Fruit fly (Drosophila melanogaster) whole organism, embryonic: Measurements from ENCODE around the gene Unc50.

Experiments used
- CG11085 ChIP-seq: fragments of 200-800 bp; sonication (Bioruptor generic); IDR thresholded peaks from 2 replicates; pipeline ENCODE4 v1.3.6; 2022; ENCODE audit warnings: missing biosample characterization, missing genetic modification characterization
- CG11093 ChIP-seq: fragments of 200-800 bp; sonication (Bioruptor generic); IDR thresholded peaks from 3 replicates; pipeline ENCODE4 v1.3.6; 2022; ENCODE audit warnings: missing biosample characterization, missing genetic modification characterization
- CG11504 ChIP-seq: fragments of 200-800 bp; sonication (Bioruptor generic); optimal IDR thresholded peaks from 3 replicates; lab custom pipeline; 2019; ENCODE audit warnings: missing biosample characterization, mild to moderate bottlenecking, missing genetic modification characterization, moderate library complexity
- CG12155 ChIP-seq: fragments of 200-800 bp; sonication (Bioruptor generic); optimal IDR thresholded peaks from 3 replicates; lab custom pipeline; 2016; ENCODE audit warnings: missing biosample characterization, missing genetic modification characterization
- CG12219 ChIP-seq: fragments of 200-800 bp; sonication (Bioruptor generic); optimal IDR thresholded peaks from 3 replicates; lab custom pipeline; 2018; ENCODE audit warnings: missing biosample characterization, mild to moderate bottlenecking, missing genetic modification characterization
- CG17186 ChIP-seq: fragments of 200-800 bp; sonication (Bioruptor generic); optimal IDR thresholded peaks from 3 replicates; lab custom pipeline; 2017; ENCODE audit warnings: missing biosample characterization, missing genetic modification reagents, missing genetic modification characterization
- CG17361 ChIP-seq: fragments of 200-800 bp; sonication (Bioruptor generic); IDR thresholded peaks from 3 replicates; pipeline ENCODE4 v1.3.6; 2022; ENCODE audit warnings: missing biosample characterization, missing genetic modification characterization
- CG17802 ChIP-seq: fragments of 200-800 bp; sonication (Bioruptor generic); optimal IDR thresholded peaks from 2 replicates; lab custom pipeline; 2018; ENCODE audit warnings: missing biosample characterization, mild to moderate bottlenecking, missing genetic modification characterization, moderate library complexity
- CG17829 ChIP-seq: fragments of 200-800 bp; optimal IDR thresholded peaks from 2 replicates; lab custom pipeline; 2019; ENCODE audit warnings: missing biosample characterization, mild to moderate bottlenecking, missing genetic modification characterization, moderate library complexity
- CG2678 ChIP-seq: fragments of 200-800 bp; sonication (Bioruptor generic); optimal IDR thresholded peaks from 3 replicates; lab custom pipeline; 2019; ENCODE audit warnings: missing biosample characterization, mild to moderate bottlenecking, missing genetic modification characterization, moderate library complexity
- CG32532 ChIP-seq: fragments of 200-800 bp; sonication (Bioruptor generic); IDR thresholded peaks from 2 replicates; pipeline ENCODE4 v1.3.6; 2022; ENCODE audit warnings: missing biosample characterization, missing genetic modification characterization
- CG3407 ChIP-seq: fragments of 200-800 bp; sonication (Bioruptor generic); optimal IDR thresholded peaks from 2 replicates; lab custom pipeline; 2018; ENCODE audit warnings: missing biosample characterization, mild to moderate bottlenecking, missing genetic modification characterization
- CG34224 ChIP-seq: fragments of 200-800 bp; sonication (Bioruptor generic); IDR thresholded peaks from 3 replicates; pipeline ENCODE4 v1.3.6; 2022; ENCODE audit warnings: missing biosample characterization, missing genetic modification characterization; ENCODE audit not compliant: partially characterized antibody
- CG4328 ChIP-seq: fragments of 200-800 bp; sonication (Bioruptor generic); optimal IDR thresholded peaks from 3 replicates; lab custom pipeline; 2017; ENCODE audit warnings: missing biosample characterization, missing genetic modification reagents, missing genetic modification characterization
- CG4820 ChIP-seq: fragments of 200-800 bp; sonication (Bioruptor generic); optimal IDR thresholded peaks from 3 replicates; lab custom pipeline; 2016; ENCODE audit warnings: missing biosample characterization, missing genetic modification characterization
- CG6272 ChIP-seq: fragments of 200-800 bp; sonication (Bioruptor generic); IDR thresholded peaks from 2 replicates; pipeline ENCODE4 v1.3.6; 2022; ENCODE audit warnings: missing biosample characterization, missing genetic modification characterization
- CG7357 ChIP-seq: fragments of 200-800 bp; sonication (Bioruptor generic); IDR thresholded peaks from 3 replicates; pipeline ENCODE4 v1.3.6; 2022; ENCODE audit warnings: missing biosample characterization, missing genetic modification characterization
- CG8478 ChIP-seq: fragments of >200 bp; optimal IDR thresholded peaks from 2 replicates; lab custom pipeline; 2018
- D ChIP-seq, 2 experiments: fragments of 200-800 bp in 1 of 2; fragments of >200 bp in 1 of 2; sonication (Bioruptor generic) in 1 of 2; optimal IDR thresholded peaks; 2 replicates in 1 of 2; 3 replicates in 1 of 2; lab custom pipeline; 2017; ENCODE audit warnings: mild to moderate bottlenecking in 1 of 2, missing biosample characterization in 1 of 2, missing genetic modification characterization in 1 of 2, missing genetic modification reagents in 1 of 2
- Dll ChIP-seq: fragments of 200-800 bp; sonication (Bioruptor generic); IDR thresholded peaks from 4 replicates; pipeline ENCODE4 v1.3.6; 2022; ENCODE audit warnings: missing biosample characterization, missing genetic modification characterization; ENCODE audit not compliant: partially characterized antibody
- Drgx ChIP-seq: fragments of 200-800 bp; sonication (Bioruptor generic); IDR thresholded peaks from 2 replicates; pipeline ENCODE4 v1.3.6; 2022; ENCODE audit warnings: missing biosample characterization, missing genetic modification characterization
- E2f1 ChIP-seq: fragments of 200-800 bp; sonication (Bioruptor generic); IDR thresholded peaks from 2 replicates; pipeline ENCODE4 v1.3.6; 2022; ENCODE audit warnings: missing biosample characterization, missing genetic modification characterization
- Eip74EF ChIP-seq, 2 experiments: fragments of 200-800 bp in 1 of 2; fragments of >200 bp in 1 of 2; sonication (Bioruptor generic) in 1 of 2; optimal IDR thresholded peaks; 2 replicates each; lab custom pipeline; 2017 to 2019; ENCODE audit warnings: missing biosample characterization in 2 of 2, missing genetic modification characterization in 2 of 2, mild to moderate bottlenecking in 1 of 2, moderate library complexity in 1 of 2
- HHEX ChIP-seq: fragments of 200-800 bp; sonication (Bioruptor generic); optimal IDR thresholded peaks from 3 replicates; lab custom pipeline; 2017; ENCODE audit warnings: missing biosample characterization, mild to moderate bottlenecking, missing genetic modification characterization, missing genetic modification reagents
- HLH3B ChIP-seq: fragments of 200-800 bp; sonication (Bioruptor generic); IDR thresholded peaks from 2 replicates; pipeline ENCODE4 v1.3.6; 2022; ENCODE audit warnings: missing biosample characterization, missing genetic modification characterization
- HmgZ ChIP-seq: fragments of 200-800 bp; sonication (Bioruptor generic); optimal IDR thresholded peaks from 2 replicates; lab custom pipeline; 2018; ENCODE audit warnings: missing biosample characterization, mild to moderate bottlenecking, missing genetic modification characterization
- Hmx ChIP-seq: fragments of 200-800 bp; sonication (Bioruptor generic); optimal IDR thresholded peaks from 2 replicates; lab custom pipeline; 2016; ENCODE audit warnings: missing biosample characterization, missing genetic modification characterization
- Hr51 ChIP-seq, 2 experiments: fragments of 200-800 bp; sonication (Bioruptor generic); optimal IDR thresholded peaks; 2 replicates in 1 of 2; 3 replicates in 1 of 2; lab custom pipeline; 2016 to 2018; ENCODE audit warnings: missing biosample characterization in 2 of 2, missing genetic modification characterization in 2 of 2, mild to moderate bottlenecking in 1 of 2, moderate library complexity in 1 of 2
- Jarid2 ChIP-seq: fragments of 200-800 bp; sonication (Bioruptor generic); optimal IDR thresholded peaks from 3 replicates; lab custom pipeline; 2017; ENCODE audit warnings: mild to moderate bottlenecking, missing biosample characterization, missing genetic modification reagents, missing genetic modification characterization
- MBD-R2 ChIP-seq: fragments of 200-800 bp; sonication (Bioruptor generic); IDR thresholded peaks from 2 replicates; pipeline ENCODE4 v1.3.6; 2022; ENCODE audit warnings: missing biosample characterization, missing genetic modification characterization
- Rx ChIP-seq: fragments of 200-800 bp; sonication (Bioruptor generic); IDR thresholded peaks from 2 replicates; pipeline ENCODE4 v1.3.6; 2022; ENCODE audit warnings: missing biosample characterization, missing genetic modification characterization
- Sin3A ChIP-seq: fragments of >200 bp; optimal IDR thresholded peaks from 2 replicates; lab custom pipeline; 2018
- Sry-β ChIP-seq: fragments of 200-800 bp; sonication (Bioruptor generic); optimal IDR thresholded peaks from 2 replicates; lab custom pipeline; 2018; ENCODE audit warnings: missing biosample characterization, mild to moderate bottlenecking, missing genetic modification characterization, moderate library complexity
- cg ChIP-seq: fragments of 200-800 bp; sonication (Bioruptor generic); optimal IDR thresholded peaks from 3 replicates; lab custom pipeline; 2019; ENCODE audit warnings: missing biosample characterization, mild to moderate bottlenecking, missing genetic modification characterization, moderate library complexity
- chif ChIP-seq, 2 experiments: fragments of 200-800 bp; sonication (Bioruptor generic); optimal IDR thresholded peaks; 3 replicates each; lab custom pipeline; 2016; ENCODE audit warnings: missing biosample characterization in 2 of 2, missing genetic modification characterization in 2 of 2
- chm ChIP-seq: fragments of 200-800 bp; sonication (Bioruptor generic); IDR thresholded peaks from 2 replicates; pipeline ENCODE4 v1.3.6; 2022; ENCODE audit warnings: missing biosample characterization, missing genetic modification characterization
- ci ChIP-seq: fragments of 200-800 bp; sonication (Bioruptor generic); IDR thresholded peaks from 3 replicates; pipeline ENCODE4 v1.3.6; 2022; ENCODE audit warnings: missing biosample characterization, missing genetic modification characterization
- da ChIP-seq: fragments of 200-800 bp; sonication (Bioruptor generic); optimal IDR thresholded peaks from 2 replicates; lab custom pipeline; 2016; ENCODE audit warnings: missing biosample characterization, missing genetic modification characterization
- dysf ChIP-seq: fragments of 200-800 bp; sonication (Bioruptor generic); IDR thresholded peaks from 3 replicates; pipeline ENCODE4 v1.3.6; 2022; ENCODE audit warnings: missing biosample characterization, missing genetic modification characterization
- esg ChIP-seq: fragments of 200-800 bp; sonication (Bioruptor generic); conservative IDR thresholded peaks from 2 replicates; pipeline ENCODE4 v1.3.6; 2022; ENCODE audit warnings: missing biosample characterization, missing genetic modification characterization
- eyg ChIP-seq: fragments of 200-800 bp; sonication (Bioruptor generic); optimal IDR thresholded peaks from 3 replicates; lab custom pipeline; 2016; ENCODE audit warnings: missing biosample characterization, missing genetic modification characterization
- gce ChIP-seq: fragments of 200-800 bp; sonication (Bioruptor generic); IDR thresholded peaks from 3 replicates; pipeline ENCODE4 v1.3.6; 2022; ENCODE audit warnings: missing biosample characterization, missing genetic modification characterization
- lbe ChIP-seq: fragments of 200-800 bp; sonication (Bioruptor generic); optimal IDR thresholded peaks from 2 replicates; lab custom pipeline; 2016; ENCODE audit warnings: missing biosample characterization, mild to moderate bottlenecking, missing genetic modification characterization
- mirr ChIP-seq: fragments of 200-800 bp; sonication (Bioruptor generic); optimal IDR thresholded peaks from 3 replicates; lab custom pipeline; 2018; ENCODE audit warnings: missing biosample characterization, mild to moderate bottlenecking, missing genetic modification characterization
- mld ChIP-seq: fragments of 200-800 bp; sonication (Bioruptor generic); IDR thresholded peaks from 3 replicates; pipeline ENCODE4 v1.3.6; 2022; ENCODE audit warnings: missing biosample characterization, missing genetic modification characterization; ENCODE audit not compliant: partially characterized antibody
- peb ChIP-seq: fragments of 200-800 bp; sonication (Bioruptor generic); IDR thresholded peaks from 2 replicates; pipeline ENCODE4 v1.3.6; 2022; ENCODE audit warnings: missing biosample characterization, missing genetic modification characterization
- so ChIP-seq: fragments of 200-800 bp; sonication (Bioruptor generic); IDR thresholded peaks from 3 replicates; pipeline ENCODE4 v1.3.6; 2022; ENCODE audit warnings: missing biosample characterization, missing genetic modification characterization
- sqz ChIP-seq: fragments of 200-800 bp; sonication (Bioruptor generic); optimal IDR thresholded peaks from 3 replicates; lab custom pipeline; 2018; ENCODE audit warnings: missing biosample characterization, mild to moderate bottlenecking, missing genetic modification characterization
- zf30C ChIP-seq: fragments of 200-800 bp; sonication (Bioruptor generic); optimal IDR thresholded peaks from 3 replicates; lab custom pipeline; 2018; ENCODE audit warnings: missing biosample characterization, mild to moderate bottlenecking, missing genetic modification characterization

Unc50 gene

dm6 chr3R:8659200-8659897, 17.1 kb downstream of the Unc50 start (continued):
- TF ChIP-seq HLH3B (GFP tag; lab: Robert Waterston, UW), result peak; percentile 61; the same call in 1 of the 2 replicates
- no peak for TF ChIP-seq CG6272 (GFP tag; lab: Robert Waterston, UW)
- no peak for TF ChIP-seq CG4820 (GFP tag; lab: Kevin White, UChicago)
- TF ChIP-seq CG12155 (GFP tag; lab: Kevin White, UChicago), result peak; percentile 48
- no peak for TF ChIP-seq CG3407 (GFP tag; lab: Kevin White, UChicago)
- no peak for TF ChIP-seq Sin3A (lab: Kevin White, UChicago)
- TF ChIP-seq Jarid2 (GFP tag; lab: Kevin White, UChicago), result no peak
- peak; percentile 47 for TF ChIP-seq CG4328 (GFP tag; lab: Kevin White, UChicago)
- TF ChIP-seq eyg (GFP tag; lab: Kevin White, UChicago), result no peak
- TF ChIP-seq chif (GFP tag; optimal IDR thresholded peaks at IDR 0.05; lab: Kevin White, UChicago), result peak; percentile 20 to 42
- TF ChIP-seq Rx (GFP tag; lab: Robert Waterston, UW), result peak; percentile 20; the same call in 1 of the 2 replicates
- no peak for TF ChIP-seq CG7357 (GFP tag; lab: Robert Waterston, UW)
- peak; percentile 81 for TF ChIP-seq CG8478 (lab: Kevin White, UChicago)
- peak; percentile 63 for TF ChIP-seq Drgx (GFP tag; lab: Robert Waterston, UW)
- TF ChIP-seq CG17361, result peak; percentile 72; the same call in 1 of the 3 replicates
- TF ChIP-seq lbe (GFP tag; lab: Kevin White, UChicago), result peak; percentile 6
- peak; percentile 55; the same call in 1 of the 3 replicates for TF ChIP-seq gce (GFP tag; lab: Robert Waterston, UW)
- no peak for TF ChIP-seq CG17802 (tag; lab: Kevin White, UChicago)
- TF ChIP-seq mirr, result peak; percentile 70
- no peak for TF ChIP-seq Dll (GFP tag; lab: Robert Waterston, UW)
- peak; percentile 79 for TF ChIP-seq ci (GFP tag; lab: Robert Waterston, UW)
- TF ChIP-seq CG11093 (GFP tag; lab: Robert Waterston, UW), result no peak
- TF ChIP-seq mld (GFP tag; lab: Robert Waterston, UW), result no peak
- peak; percentile 63 for TF ChIP-seq dysf (GFP tag; lab: Robert Waterston, UW)
- peak; percentile 69 for TF ChIP-seq HHEX (GFP tag; lab: Kevin White, UChicago)
- peak in 1 of 2 experiments; percentile 32 for TF ChIP-seq Eip74EF (GFP tag; optimal IDR thresholded peaks at IDR 0.05; lab: Kevin White, UChicago)
- no peak for TF ChIP-seq Sry-β (GFP tag; lab: Kevin White, UChicago)
- peak; percentile 96 for TF ChIP-seq cg (GFP tag; lab: Kevin White, UChicago)
- no peak for TF ChIP-seq Hmx (GFP tag; lab: Kevin White, UChicago)
- TF ChIP-seq CG32532 (GFP tag; lab: Robert Waterston, UW), result peak; percentile 71
- no peak for TF ChIP-seq CG11085 (GFP tag; lab: Robert Waterston, UW)
- TF ChIP-seq da, result no peak
- TF ChIP-seq E2f1, result no peak
- TF ChIP-seq CG12219 (GFP tag; lab: Kevin White, UChicago), result no peak
- no peak for TF ChIP-seq CG17186 (GFP tag; lab: Kevin White, UChicago)
- TF ChIP-seq esg (GFP tag; lab: Robert Waterston, UW), result peak; percentile 28; the same call in 1 of the 2 replicates
- TF ChIP-seq MBD-R2 (GFP tag; lab: Robert Waterston, UW), result peak; percentile 41; the same call in 1 of the 2 replicates
- TF ChIP-seq peb (GFP tag; lab: Robert Waterston, UW), result no peak
- TF ChIP-seq CG2678, result peak; percentile 56
- TF ChIP-seq D (optimal IDR thresholded peaks at IDR 0.05; lab: Kevin White, UChicago), result no peak
- peak; percentile 54 for TF ChIP-seq D (GFP tag; optimal IDR thresholded peaks at IDR 0.05; lab: Kevin White, UChicago)
- TF ChIP-seq Hr51 (GFP tag; optimal IDR thresholded peaks at IDR 0.05; lab: Kevin White, UChicago), result peak; percentile 14 to 67
- peak; percentile 54 for TF ChIP-seq CG11504
- TF ChIP-seq sqz (GFP tag; lab: Kevin White, UChicago), result peak; percentile 78
- TF ChIP-seq CG17829 (tag; lab: Kevin White, UChicago), result peak; percentile 27
- TF ChIP-seq so (GFP tag; lab: Robert Waterston, UW), result no peak
- peak; percentile 67 for TF ChIP-seq HmgZ (tag; lab: Kevin White, UChicago)
- peak; percentile 72 for TF ChIP-seq chm (GFP tag; lab: Robert Waterston, UW)
- no peak for TF ChIP-seq zf30C
- no peak for TF ChIP-seq CG34224 (GFP tag; lab: Robert Waterston, UW)
